Worm (Caenorhabditis elegans) whole organism, young adult: ENCODE measurements around the gene cka-2.
A peak's percentile ranks its signal among the peaks of the same experiment; 100 is the strongest.

Experiments used
- F10E7.11 ChIP-seq: sonication (generic microtip); optimal IDR thresholded peaks from 2 replicates; lab custom pipeline; 2017; ENCODE audit warnings: mild to moderate bottlenecking, missing genetic modification characterization, moderate library complexity, missing compliant biosample characterization
- F52B5.7 ChIP-seq: sonication (generic microtip); optimal IDR thresholded peaks from 2 replicates; lab custom pipeline; 2016; ENCODE audit warnings: mild to moderate bottlenecking, missing genetic modification characterization, missing compliant biosample characterization
- F57C9.4 ChIP-seq: sonication (generic microtip); optimal IDR thresholded peaks from 2 replicates; lab custom pipeline; 2017; ENCODE audit warnings: mild to moderate bottlenecking, missing genetic modification characterization, missing compliant biosample characterization
- K11D2.4 ChIP-seq: fragments of 200-800 bp; sonication (Bioruptor generic); IDR thresholded peaks from 2 replicates; pipeline ENCODE4 v1.3.6; 2022; ENCODE audit warnings: missing genetic modification reagents, missing genetic modification characterization, missing compliant biosample characterization
- K12H6.12 ChIP-seq: fragments of 200-800 bp; sonication (Bioruptor generic); optimal IDR thresholded peaks from 2 replicates; lab custom pipeline; 2018; ENCODE audit warnings: mild to moderate bottlenecking, missing genetic modification characterization, missing compliant biosample characterization
- T26A5.8 ChIP-seq: sonication (generic microtip); optimal IDR thresholded peaks from 2 replicates; lab custom pipeline; 2016; ENCODE audit warnings: missing genetic modification characterization, missing compliant biosample characterization
- Y67H2A.10 ChIP-seq: fragments of 200-800 bp; sonication (Bioruptor generic); conservative IDR thresholded peaks from 2 replicates; pipeline ENCODE4 v1.3.6; 2022; ENCODE audit warnings: missing genetic modification reagents, missing genetic modification characterization, missing compliant biosample characterization
- Y79H2A.3 ChIP-seq: fragments of 200-800 bp; sonication (Bioruptor generic); conservative IDR thresholded peaks from 2 replicates; pipeline ENCODE4 v1.3.6; 2022; ENCODE audit warnings: missing genetic modification reagents, missing genetic modification characterization, missing compliant biosample characterization
- ZK185.1 ChIP-seq: sonication (generic microtip); optimal IDR thresholded peaks from 2 replicates; lab custom pipeline; 2016; ENCODE audit warnings: mild to moderate bottlenecking, missing genetic modification characterization, missing compliant biosample characterization; ENCODE audit not compliant: poor library complexity, severe bottlenecking
- akir-1 ChIP-seq: fragments of 200-800 bp; sonication (Bioruptor generic); optimal IDR thresholded peaks from 2 replicates; lab custom pipeline; 2018; ENCODE audit warnings: mild to moderate bottlenecking, missing genetic modification characterization, moderate library complexity, missing compliant biosample characterization
- attf-3 ChIP-seq: fragments of 200-800 bp; sonication (Bioruptor generic); conservative IDR thresholded peaks from 2 replicates; pipeline ENCODE4 v1.3.6; 2022; ENCODE audit warnings: missing genetic modification reagents, missing genetic modification characterization, missing compliant biosample characterization
- attf-5 ChIP-seq: fragments of 200-800 bp; sonication (Bioruptor generic); optimal IDR thresholded peaks from 2 replicates; lab custom pipeline; 2018; ENCODE audit warnings: mild to moderate bottlenecking, missing genetic modification characterization, missing compliant biosample characterization
- attf-6 ChIP-seq: fragments of 200-800 bp; sonication (Bioruptor generic); IDR thresholded peaks from 2 replicates; pipeline ENCODE4 v1.3.6; 2022; ENCODE audit warnings: missing genetic modification reagents, missing genetic modification characterization, missing compliant biosample characterization
- bed-2 ChIP-seq: fragments of 200-800 bp; sonication (Bioruptor generic); IDR thresholded peaks from 2 replicates; pipeline ENCODE4 v1.3.6; 2022; ENCODE audit warnings: missing genetic modification reagents, missing genetic modification characterization, missing compliant biosample characterization
- ceh-27 ChIP-seq: fragments of 200-800 bp; sonication (Bioruptor generic); optimal IDR thresholded peaks from 2 replicates; lab custom pipeline; 2018; ENCODE audit warnings: mild to moderate bottlenecking, missing genetic modification characterization, moderate library complexity, missing compliant biosample characterization
- ceh-79 ChIP-seq: sonication (generic microtip); optimal IDR thresholded peaks from 2 replicates; lab custom pipeline; 2017; ENCODE audit warnings: mild to moderate bottlenecking, missing genetic modification characterization, missing compliant biosample characterization
- dox-1 ChIP-seq: fragments of 200-800 bp; sonication (Bioruptor generic); IDR thresholded peaks from 2 replicates; pipeline ENCODE4 v1.3.6; 2022; ENCODE audit warnings: missing genetic modification reagents, missing genetic modification characterization, missing compliant biosample characterization
- ekl-4 ChIP-seq: fragments of 200-800 bp; sonication (Bioruptor generic); IDR thresholded peaks from 2 replicates; pipeline ENCODE4 v1.3.6; 2022; ENCODE audit warnings: missing genetic modification reagents, missing genetic modification characterization, missing compliant biosample characterization
- gei-17 ChIP-seq: fragments of 200-800 bp; sonication (Bioruptor generic); optimal IDR thresholded peaks from 2 replicates; lab custom pipeline; 2018; ENCODE audit warnings: mild to moderate bottlenecking, missing genetic modification characterization, missing compliant biosample characterization
- lin-40 ChIP-seq: sonication (generic microtip); optimal IDR thresholded peaks from 2 replicates; lab custom pipeline; 2016; ENCODE audit warnings: missing genetic modification characterization, mild to moderate bottlenecking, missing compliant biosample characterization, missing genotype, missing genetic modification reagents
- lsy-27 ChIP-seq: sonication (generic microtip); optimal IDR thresholded peaks from 2 replicates; lab custom pipeline; 2017; ENCODE audit warnings: missing genetic modification characterization, mild to moderate bottlenecking, missing compliant biosample characterization, antibody characterized with exemption, missing genotype, borderline replicate concordance; ENCODE audit not compliant: insufficient read depth
- madf-8 ChIP-seq: fragments of 200-800 bp; sonication (Bioruptor generic); conservative IDR thresholded peaks from 2 replicates; pipeline ENCODE4 v1.3.6; 2022; ENCODE audit warnings: missing genetic modification reagents, missing genetic modification characterization, missing compliant biosample characterization
- mcd-1 ChIP-seq: fragments of 200-800 bp; sonication (Bioruptor generic); IDR thresholded peaks from 2 replicates; pipeline ENCODE4 v1.3.6; 2022; ENCODE audit warnings: missing genetic modification reagents, missing genetic modification characterization, missing compliant biosample characterization
- nfya-1 ChIP-seq: sonication (generic microtip); optimal IDR thresholded peaks from 2 replicates; lab custom pipeline; 2017; ENCODE audit warnings: antibody characterized with exemption, missing compliant biosample characterization, missing genetic modification characterization, borderline replicate concordance; ENCODE audit not compliant: insufficient read depth
- nhr-27 ChIP-seq: fragments of 200-800 bp; sonication (Bioruptor generic); optimal IDR thresholded peaks from 2 replicates; lab custom pipeline; 2018; ENCODE audit warnings: mild to moderate bottlenecking, missing genetic modification characterization, moderate library complexity, missing compliant biosample characterization
- nhr-80 ChIP-seq: sonication (generic microtip); optimal IDR thresholded peaks from 2 replicates; lab custom pipeline; 2016; ENCODE audit warnings: missing genetic modification characterization, missing compliant biosample characterization
- repo-1 ChIP-seq: sonication (generic microtip); optimal IDR thresholded peaks from 2 replicates; lab custom pipeline; 2017; ENCODE audit warnings: mild to moderate bottlenecking, missing genetic modification characterization, missing compliant biosample characterization
- sea-2 ChIP-seq: fragments of 200-800 bp; sonication (Bioruptor generic); IDR thresholded peaks from 2 replicates; pipeline ENCODE4 v1.3.6; 2022; ENCODE audit warnings: missing genetic modification characterization, missing compliant biosample characterization
- snpc-1.1 ChIP-seq: sonication (generic microtip); optimal IDR thresholded peaks from 2 replicates; lab custom pipeline; 2017; ENCODE audit warnings: missing genetic modification characterization, mild to moderate bottlenecking, missing compliant biosample characterization, antibody characterized with exemption, moderate library complexity, missing genotype, missing genetic modification reagents; ENCODE audit not compliant: insufficient read depth
- snpc-1.3 ChIP-seq: sonication (generic microtip); optimal IDR thresholded peaks from 2 replicates; lab custom pipeline; 2017; ENCODE audit warnings: missing genetic modification characterization, mild to moderate bottlenecking, missing compliant biosample characterization, antibody characterized with exemption, moderate library complexity, missing genotype, missing genetic modification reagents; ENCODE audit not compliant: insufficient read depth
- snpc-4 ChIP-seq, 5 experiments: fragments of 150-350 bp in 1 of 5; sonication (generic microtip) in 4 of 5; optimal IDR thresholded peaks; 2 replicates each; lab custom pipeline; 2014 to 2018; ENCODE audit warnings: missing genetic modification characterization in 5 of 5, missing biosample characterization in 3 of 5, antibody characterized with exemption in 2 of 5, mild to moderate bottlenecking in 2 of 5, missing compliant biosample characterization in 2 of 5, missing genotype in 2 of 5, moderate library complexity in 2 of 5, missing genetic modification reagents in 1 of 5
- sptf-2 ChIP-seq: fragments of 200-800 bp; sonication (Bioruptor generic); optimal IDR thresholded peaks from 2 replicates; lab custom pipeline; 2018; ENCODE audit warnings: mild to moderate bottlenecking, missing genetic modification characterization, missing compliant biosample characterization
- tbx-9 ChIP-seq: sonication (generic microtip); optimal IDR thresholded peaks from 2 replicates; lab custom pipeline; 2016; ENCODE audit warnings: borderline replicate concordance, missing genetic modification characterization, inconsistent platforms, missing compliant biosample characterization
- unc-62 ChIP-seq: fragments of 150-350 bp; optimal IDR thresholded peaks from 2 replicates; lab custom pipeline; 2014; ENCODE audit warnings: missing biosample characterization, missing genetic modification reagents, missing genetic modification characterization
- ztf-18 ChIP-seq: sonication (generic microtip); optimal IDR thresholded peaks from 2 replicates; lab custom pipeline; 2016; ENCODE audit warnings: missing genotype, mild to moderate bottlenecking, missing genetic modification characterization, missing compliant biosample characterization
- ztf-22 ChIP-seq: fragments of 200-800 bp; sonication (Bioruptor generic); optimal IDR thresholded peaks from 2 replicates; lab custom pipeline; 2018; ENCODE audit warnings: mild to moderate bottlenecking, missing genetic modification characterization, moderate library complexity, missing compliant biosample characterization

The cka-2 gene

ce11 chrX:4265283-4265907 is 20.5 kb upstream of the cka-2 start, which contains the start of gene coel-1 (continued):
- TF ChIP-seq ztf-22 (GFP tag; lab: Kevin White, UChicago): no peak
- no peak for TF ChIP-seq T26A5.8 (tag; lab: Kevin White, UChicago)
- TF ChIP-seq snpc-1.1 (tag; lab: Kevin White, UChicago): no peak
- TF ChIP-seq tbx-9 (tag; lab: Kevin White, UChicago): no peak
- TF ChIP-seq attf-3: no peak
- TF ChIP-seq ceh-79 (tag; lab: Kevin White, UChicago): no peak
- TF ChIP-seq dox-1: no peak; the same call in 1 of the 2 replicates
- TF ChIP-seq F57C9.4: no peak
- no peak for TF ChIP-seq repo-1 (tag; lab: Kevin White, UChicago)
- TF ChIP-seq bed-2 (GFP tag; lab: Robert Waterston, UW): 0 out of 2 replicates have a peak, but pooled peaks have one; percentile 26
- TF ChIP-seq K11D2.4 (GFP tag; lab: Robert Waterston, UW): peak; percentile 50; the same call in 1 of the 2 replicates
- TF ChIP-seq ceh-27: peak; percentile 52
- no peak for TF ChIP-seq snpc-4 (GFP tag; optimal IDR thresholded peaks at IDR 0.05; lab: Kevin White, UChicago)
- TF ChIP-seq snpc-4 (tag; optimal IDR thresholded peaks at IDR 0.05; lab: Kevin White, UChicago): no peak
- no peak for TF ChIP-seq ztf-18 (tag; lab: Kevin White, UChicago)
- no peak for TF ChIP-seq nhr-27
- no peak for TF ChIP-seq sea-2 (GFP tag; lab: Robert Waterston, UW)
- TF ChIP-seq attf-5 (GFP tag; lab: Kevin White, UChicago): peak; percentile 16
- TF ChIP-seq Y67H2A.10: no peak
- no peak for TF ChIP-seq madf-8 (GFP tag; lab: Robert Waterston, UW)
- no peak for TF ChIP-seq ZK185.1 (tag; lab: Kevin White, UChicago)
- TF ChIP-seq gei-17 (GFP tag; lab: Kevin White, UChicago): no peak
- no peak for TF ChIP-seq unc-62
- no peak for TF ChIP-seq Y79H2A.3 (GFP tag; lab: Robert Waterston, UW)
- no peak for TF ChIP-seq lsy-27 (tag; lab: Kevin White, UChicago)
- TF ChIP-seq nhr-80: peak; percentile 52
- TF ChIP-seq mcd-1: no peak
- no peak for TF ChIP-seq snpc-1.3 (tag; lab: Kevin White, UChicago)
- TF ChIP-seq sptf-2: no peak
- no peak for TF ChIP-seq akir-1
- no peak for TF ChIP-seq K12H6.12 (tag; lab: Kevin White, UChicago)
- TF ChIP-seq F52B5.7 (tag; lab: Kevin White, UChicago): no peak
- peak; percentile 35 for TF ChIP-seq lin-40 (tag; lab: Kevin White, UChicago)
- no peak for TF ChIP-seq F10E7.11 (tag; lab: Kevin White, UChicago)
- no peak for TF ChIP-seq nfya-1 (tag; lab: Kevin White, UChicago)
- no peak for TF ChIP-seq ekl-4
- no peak for TF ChIP-seq attf-6 (GFP tag; lab: Robert Waterston, UW)
